Worm (Caenorhabditis elegans) whole organism, midembryonic: ENCODE results near the gene Y69H2.10.

Experiments used
- T22C8.4 ChIP-seq: fragments of 200-800 bp; sonication (Bioruptor generic); IDR thresholded peaks from 2 replicates; pipeline ENCODE4 v1.3.6; 2022; ENCODE audit warnings: missing genetic modification characterization, missing compliant biosample characterization
- cog-1 ChIP-seq: sonication (generic microtip); optimal IDR thresholded peaks from 2 replicates; lab custom pipeline; 2016; ENCODE audit warnings: missing genetic modification characterization, missing compliant biosample characterization
- flt-1 ChIP-seq: fragments of 200-800 bp; sonication (Bioruptor generic); IDR thresholded peaks from 2 replicates; pipeline ENCODE4 v1.3.6; 2022; ENCODE audit warnings: missing genetic modification characterization, missing compliant biosample characterization
- klf-2 ChIP-seq: fragments of 200-800 bp; sonication (Bioruptor generic); conservative IDR thresholded peaks from 2 replicates; pipeline ENCODE4 v1.3.6; 2022; ENCODE audit warnings: missing genetic modification reagents, missing genetic modification characterization, missing compliant biosample characterization
- med-1 ChIP-seq: sonication (generic microtip); optimal IDR thresholded peaks from 2 replicates; lab custom pipeline; 2017; ENCODE audit warnings: missing genetic modification characterization, mild to moderate bottlenecking, missing compliant biosample characterization, antibody characterized with exemption, missing genetic modification reagents; ENCODE audit not compliant: insufficient read depth
- ref-1 ChIP-seq: fragments of 200-800 bp; sonication (Bioruptor generic); conservative IDR thresholded peaks from 2 replicates; pipeline ENCODE4 v1.3.6; 2022; ENCODE audit warnings: missing genetic modification reagents, missing genetic modification characterization, missing compliant biosample characterization
- tab-1 ChIP-seq: fragments of 200-800 bp; sonication (Bioruptor generic); IDR thresholded peaks from 2 replicates; pipeline ENCODE4 v1.3.6; 2022; ENCODE audit warnings: missing genetic modification characterization, missing compliant biosample characterization
- ztf-23 ChIP-seq: fragments of 200-800 bp; sonication (Bioruptor generic); IDR thresholded peaks from 2 replicates; pipeline ENCODE4 v1.3.6; 2022; ENCODE audit warnings: missing genetic modification reagents, missing genetic modification characterization, missing compliant biosample characterization
- ztf-29 ChIP-seq: fragments of 200-800 bp; sonication (Bioruptor generic); IDR thresholded peaks from 2 replicates; pipeline ENCODE4 v1.3.6; 2022; ENCODE audit warnings: missing genetic modification reagents, missing genetic modification characterization, missing compliant biosample characterization

Gene Y69H2.10

DNA sequence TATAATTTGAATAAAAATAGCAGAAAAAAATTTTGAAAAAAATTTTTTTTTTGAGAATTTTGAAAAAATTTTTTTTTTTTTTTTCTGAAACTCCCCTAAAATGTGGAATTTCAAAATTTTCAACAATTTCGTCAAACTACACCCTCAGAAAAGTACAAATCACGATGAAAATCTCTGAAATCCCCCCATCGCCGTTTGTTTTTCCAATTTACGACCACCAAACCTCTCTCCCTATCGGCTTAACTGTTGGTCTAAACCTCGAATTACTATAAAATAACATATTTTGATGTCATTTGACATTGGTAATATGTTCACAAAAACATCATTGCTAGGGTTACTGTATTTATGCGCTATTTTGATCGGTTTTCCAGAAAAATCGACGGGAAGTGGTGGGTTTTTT lies at the start of gene Y69H2.10:
TSS of gene Y69H2.10 (plus strand) at position 301 of the 400 bp plus-strand sequence.
- TF ChIP-seq tab-1 (GFP tag; lab: Robert Waterston, UW) (no peak), flt-1 (no peak)

ce11 chrV:18622462-18622861 lies 47.7 kb upstream of the Y69H2.10 start, which contains the start of gene Y69H2.1:
Gene Y69H2.1 (minus strand): TSS chrV:18622562.
- TF ChIP-seq tab-1 (GFP tag; lab: Robert Waterston, UW) (no peak), flt-1 (no peak), cog-1 (tag; lab: Kevin White, UChicago) (no peak), ref-1 (GFP tag; lab: Robert Waterston, UW) (no peak), ztf-29 (GFP tag; lab: Robert Waterston, UW) (no peak), ztf-23 (GFP tag; lab: Robert Waterston, UW) (no peak), med-1 (GFP tag; lab: Kevin White, UChicago) (no peak), klf-2 (GFP tag; lab: Robert Waterston, UW) (no peak)

DNA sequence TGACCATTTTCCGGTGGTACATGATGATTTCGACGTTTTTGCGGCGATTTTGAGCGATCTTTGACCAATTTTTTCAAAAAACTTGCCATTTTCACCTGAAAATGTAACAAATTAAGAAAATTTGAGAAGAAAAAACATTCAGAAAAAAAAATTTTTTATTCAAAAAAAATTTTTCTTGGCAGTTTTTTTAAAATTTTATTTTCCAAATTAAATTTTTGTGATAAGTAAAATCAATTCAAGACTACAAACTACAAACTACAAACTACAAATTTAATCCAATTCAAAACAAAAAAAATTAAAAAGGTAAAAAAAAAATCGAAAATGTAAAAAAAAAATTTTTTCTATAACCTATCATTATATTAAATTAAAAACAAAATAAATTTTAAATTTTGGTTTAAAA lies 43.4 kb upstream of the Y69H2.10 start, which contains the start of gene Y69H2.15:
TSS of gene Y69H2.15 (minus strand) at position 101 of the 400 bp plus-strand sequence.
- no peak for TF ChIP-seq ztf-23 (GFP tag; lab: Robert Waterston, UW)
- TF ChIP-seq tab-1 (GFP tag; lab: Robert Waterston, UW) = no peak
- TF ChIP-seq T22C8.4 (GFP tag; lab: Robert Waterston, UW) = no peak
- no peak for TF ChIP-seq ztf-29 (GFP tag; lab: Robert Waterston, UW)
- TF ChIP-seq med-1 (GFP tag; lab: Kevin White, UChicago) = no peak
- no peak for TF ChIP-seq cog-1 (tag; lab: Kevin White, UChicago)
- TF ChIP-seq ref-1 (GFP tag; lab: Robert Waterston, UW) = no peak
- no peak for TF ChIP-seq flt-1
- TF ChIP-seq klf-2 (GFP tag; lab: Robert Waterston, UW) = no peak

DNA sequence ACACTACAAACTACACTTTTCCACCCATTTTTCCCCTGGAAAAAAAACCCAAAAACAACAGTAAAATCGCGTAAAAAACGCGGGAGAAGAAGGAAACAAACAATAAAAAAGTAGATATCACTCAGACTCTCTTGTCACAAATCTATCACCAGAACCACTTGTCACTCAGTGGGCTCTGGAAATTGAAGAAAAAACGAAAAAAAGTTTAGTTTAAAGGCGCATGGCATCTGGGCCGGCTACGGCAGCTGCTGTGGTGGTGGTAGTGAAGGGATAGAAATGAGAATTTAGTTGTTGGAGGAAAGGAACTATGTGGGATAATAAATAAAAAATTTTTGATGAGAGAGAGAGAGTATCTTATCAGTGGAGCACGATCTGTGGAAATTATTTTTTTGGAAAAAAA lies 42.7 kb upstream of the Y69H2.10 start:
- TF ChIP-seq ref-1 (GFP tag; lab: Robert Waterston, UW) = no peak
- no peak for TF ChIP-seq cog-1 (tag; lab: Kevin White, UChicago)
- TF ChIP-seq flt-1 = no peak
- TF ChIP-seq ztf-23 (GFP tag; lab: Robert Waterston, UW) = no peak
- TF ChIP-seq klf-2 (GFP tag; lab: Robert Waterston, UW) = no peak
- no peak for TF ChIP-seq T22C8.4 (GFP tag; lab: Robert Waterston, UW)
- no peak for TF ChIP-seq ztf-29 (GFP tag; lab: Robert Waterston, UW)
- no peak for TF ChIP-seq med-1 (GFP tag; lab: Kevin White, UChicago)
- TF ChIP-seq tab-1 (GFP tag; lab: Robert Waterston, UW) = no peak

DNA sequence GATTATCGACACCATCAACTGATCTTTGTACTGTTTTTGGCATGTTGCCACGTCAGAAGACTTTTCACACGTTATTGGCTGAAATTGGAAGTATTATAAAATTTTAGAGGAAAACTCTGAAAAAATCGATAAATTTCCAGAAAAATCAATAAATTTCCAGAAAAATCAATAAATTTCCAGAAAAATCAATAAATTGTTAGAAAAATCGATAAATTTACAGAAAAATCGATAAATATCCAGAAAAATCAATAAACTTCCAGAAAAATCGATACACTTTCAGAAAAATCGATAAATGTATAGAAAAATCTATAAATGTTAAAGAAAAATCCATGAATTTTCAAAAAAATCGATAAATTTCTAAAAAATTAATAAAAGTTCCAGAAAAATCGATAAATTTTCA lies 41.2 kb upstream of the Y69H2.10 start:
- TF ChIP-seq T22C8.4 (GFP tag; lab: Robert Waterston, UW) (peak; percentile 76), flt-1 (no peak)

DNA sequence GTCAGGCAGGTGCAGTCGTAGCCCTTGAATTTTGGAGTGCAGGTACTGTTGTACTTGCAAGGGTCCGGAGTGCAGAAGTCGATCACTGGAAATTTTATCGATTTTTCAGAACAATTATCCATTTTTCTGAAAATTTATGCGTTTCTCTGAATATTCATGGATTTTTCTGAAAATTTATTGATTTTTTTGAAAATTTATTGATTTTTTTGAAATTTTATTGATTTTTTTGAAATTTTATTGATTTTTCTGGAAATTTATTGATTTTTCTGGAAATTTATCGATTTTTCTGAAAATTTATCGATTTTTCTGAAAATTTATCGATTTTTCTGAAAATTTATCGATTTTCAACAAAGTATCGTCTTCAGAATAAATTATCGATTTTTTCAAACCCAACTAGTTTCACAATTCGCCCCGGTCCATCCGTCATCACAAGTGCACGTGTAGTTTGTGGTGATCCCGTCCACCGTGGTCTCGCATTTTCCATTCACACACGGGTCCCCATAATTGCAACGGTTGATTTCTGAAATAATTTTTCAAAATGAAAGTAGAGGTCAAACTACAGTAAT lies 38.1 kb upstream of the Y69H2.10 start:
- TF ChIP-seq T22C8.4 (GFP tag; lab: Robert Waterston, UW) = peak; percentile 90
- no peak for TF ChIP-seq klf-2 (GFP tag; lab: Robert Waterston, UW)

ce11 chrV:18636248-18636647 lies 33.9 kb upstream of the Y69H2.10 start, which contains the start of gene egas-3:
Gene egas-3 (minus strand): TSS chrV:18636348.
- no peak for TF ChIP-seq cog-1 (tag; lab: Kevin White, UChicago)
- no peak for TF ChIP-seq ztf-29 (GFP tag; lab: Robert Waterston, UW)
- TF ChIP-seq flt-1 = no peak
- no peak for TF ChIP-seq ztf-23 (GFP tag; lab: Robert Waterston, UW)
- TF ChIP-seq med-1 (GFP tag; lab: Kevin White, UChicago) = no peak
- no peak for TF ChIP-seq klf-2 (GFP tag; lab: Robert Waterston, UW)
- no peak for TF ChIP-seq ref-1 (GFP tag; lab: Robert Waterston, UW)
- TF ChIP-seq tab-1 (GFP tag; lab: Robert Waterston, UW) = no peak
- TF ChIP-seq T22C8.4 (GFP tag; lab: Robert Waterston, UW) = no peak

DNA sequence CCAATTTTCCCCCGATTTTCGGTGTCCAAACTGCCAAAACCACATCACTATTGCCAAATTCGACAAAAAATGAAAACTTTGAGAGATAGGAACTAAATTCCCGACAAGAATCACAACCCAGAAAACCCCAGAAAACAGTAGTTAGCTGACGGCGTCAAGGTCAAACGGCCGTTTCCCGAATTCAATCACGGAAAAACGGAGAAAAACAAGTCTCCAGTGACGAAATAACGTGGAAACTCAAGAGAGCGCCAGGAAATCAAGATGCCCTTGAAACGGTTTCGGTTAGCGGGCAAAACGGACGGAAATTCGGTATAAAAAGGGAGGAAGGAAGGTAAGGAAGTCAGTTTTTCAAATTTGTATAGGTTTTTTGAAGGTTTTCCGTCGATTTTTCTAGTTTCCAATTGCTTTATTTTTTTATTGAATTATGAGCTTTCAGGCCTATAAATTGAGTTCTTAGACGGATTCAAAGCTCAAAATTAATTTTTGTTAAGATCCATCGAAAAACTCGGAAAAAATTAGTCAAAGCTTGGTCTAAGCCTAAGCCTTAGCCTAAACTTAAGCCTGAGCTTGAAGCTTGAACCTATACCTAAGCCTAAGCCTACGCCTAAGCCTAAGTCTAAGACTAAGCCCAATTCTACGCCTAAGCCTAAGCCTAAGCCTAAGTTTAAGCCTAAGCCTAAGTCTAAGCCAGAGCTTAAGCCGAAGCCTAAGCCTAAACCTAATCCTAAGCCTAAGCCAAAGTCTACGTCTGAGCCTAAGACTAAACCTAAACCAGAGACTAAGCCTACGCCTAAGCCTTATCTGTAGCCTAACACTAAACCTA lies 32.4 kb upstream of the Y69H2.10 start:
- peak; percentile 51; the same call in 1 of the 2 replicates for TF ChIP-seq ztf-29 (GFP tag; lab: Robert Waterston, UW)
- no peak for TF ChIP-seq tab-1 (GFP tag; lab: Robert Waterston, UW)
- TF ChIP-seq ref-1 (GFP tag; lab: Robert Waterston, UW) = no peak
- no peak for TF ChIP-seq med-1 (GFP tag; lab: Kevin White, UChicago)

DNA sequence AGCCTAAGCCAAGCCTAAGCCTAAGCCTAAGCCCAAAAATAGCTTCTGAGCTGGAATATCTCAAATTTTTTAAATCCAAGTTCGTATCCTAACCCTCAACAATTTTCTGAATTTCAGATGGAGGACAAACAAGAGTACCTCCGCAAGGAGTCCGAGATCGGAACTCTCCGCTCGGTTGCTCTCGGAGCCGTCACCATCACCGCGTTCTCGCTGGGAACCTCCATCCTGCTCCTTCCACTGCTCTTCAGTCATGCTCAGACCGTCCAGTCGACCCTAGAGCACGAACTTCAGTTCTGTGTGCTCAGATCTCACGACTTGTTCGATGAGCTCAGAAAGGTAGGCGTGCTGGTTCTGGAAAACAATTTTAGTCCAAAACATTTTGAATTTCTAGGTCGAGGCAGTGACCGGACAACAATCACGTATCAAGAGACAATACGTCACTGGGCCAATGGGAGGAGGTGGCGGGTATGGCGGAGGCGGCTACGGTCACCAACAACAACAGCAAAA lies 31.7 kb upstream of the Y69H2.10 start, which contains the start of gene col-42:
TSS of gene col-42 (plus strand) at position 118 of the 507 bp plus-strand sequence.
- TF ChIP-seq ztf-23 (GFP tag; lab: Robert Waterston, UW) (no peak), tab-1 (GFP tag; lab: Robert Waterston, UW) (no peak), ztf-29 (GFP tag; lab: Robert Waterston, UW) (no peak), cog-1 (tag; lab: Kevin White, UChicago) (no peak), T22C8.4 (GFP tag; lab: Robert Waterston, UW) (no peak), flt-1 (no peak), ref-1 (GFP tag; lab: Robert Waterston, UW) (no peak), klf-2 (GFP tag; lab: Robert Waterston, UW) (no peak), med-1 (GFP tag; lab: Kevin White, UChicago) (no peak)
